Fruit fly (Drosophila melanogaster) whole organism, pupa: ENCODE data around the gene CG17325.
A peak's percentile ranks its signal among the peaks of the same experiment; 100 is the strongest.

Source experiments
- CG10348 ChIP-seq: fragments of 200-800 bp; sonication (Bioruptor generic); IDR thresholded peaks from 2 replicates; pipeline ENCODE4 v1.3.6; 2022; ENCODE audit warnings: missing biosample characterization, missing genetic modification characterization
- CG13204 ChIP-seq: fragments of 200-800 bp; sonication (Bioruptor generic); optimal IDR thresholded peaks from 2 replicates; lab custom pipeline; 2018; ENCODE audit warnings: missing biosample characterization, mild to moderate bottlenecking, missing genetic modification characterization, moderate library complexity
- CG14655 ChIP-seq: fragments of 200-800 bp; sonication (Bioruptor generic); optimal IDR thresholded peaks from 3 replicates; lab custom pipeline; 2017; ENCODE audit warnings: mild to moderate bottlenecking, missing biosample characterization, missing genetic modification reagents, missing genetic modification characterization
- CG8301 ChIP-seq: fragments of 200-800 bp; sonication (Bioruptor generic); optimal IDR thresholded peaks from 2 replicates; lab custom pipeline; 2018; ENCODE audit warnings: missing biosample characterization, mild to moderate bottlenecking, missing genetic modification characterization
- D1 ChIP-seq: fragments of 200-800 bp; sonication (Bioruptor generic); optimal IDR thresholded peaks from 2 replicates; lab custom pipeline; 2018; ENCODE audit warnings: missing biosample characterization, mild to moderate bottlenecking, missing genetic modification characterization, moderate library complexity
- EcR ChIP-seq: fragments of 200-800 bp; sonication (Bioruptor generic); optimal IDR thresholded peaks from 3 replicates; lab custom pipeline; 2019; ENCODE audit warnings: missing biosample characterization, missing genetic modification characterization, mild to moderate bottlenecking, moderate library complexity, missing genetic modification reagents
- Pif1A ChIP-seq: fragments of 200-800 bp; sonication (Bioruptor generic); optimal IDR thresholded peaks from 3 replicates; lab custom pipeline; 2016; ENCODE audit warnings: missing biosample characterization, missing genetic modification characterization
- Pif1B ChIP-seq: fragments of 200-800 bp; sonication (Bioruptor generic); optimal IDR thresholded peaks from 3 replicates; lab custom pipeline; 2016; ENCODE audit warnings: missing biosample characterization, missing genetic modification characterization
- Snoo ChIP-seq: fragments of 200-800 bp; sonication (Bioruptor generic); optimal IDR thresholded peaks from 3 replicates; lab custom pipeline; 2017; ENCODE audit warnings: missing biosample characterization, mild to moderate bottlenecking, missing genetic modification characterization, inconsistent platforms
- fd96Ca ChIP-seq: fragments of 200-800 bp; sonication (Bioruptor generic); IDR thresholded peaks from 3 replicates; pipeline ENCODE4 v1.3.6; 2022; ENCODE audit warnings: missing biosample characterization, missing genetic modification characterization
- gl ChIP-seq: fragments of 200-800 bp; sonication (Bioruptor generic); optimal IDR thresholded peaks from 2 replicates; lab custom pipeline; 2018; ENCODE audit warnings: missing biosample characterization, mild to moderate bottlenecking, missing genetic modification characterization

DNA sequence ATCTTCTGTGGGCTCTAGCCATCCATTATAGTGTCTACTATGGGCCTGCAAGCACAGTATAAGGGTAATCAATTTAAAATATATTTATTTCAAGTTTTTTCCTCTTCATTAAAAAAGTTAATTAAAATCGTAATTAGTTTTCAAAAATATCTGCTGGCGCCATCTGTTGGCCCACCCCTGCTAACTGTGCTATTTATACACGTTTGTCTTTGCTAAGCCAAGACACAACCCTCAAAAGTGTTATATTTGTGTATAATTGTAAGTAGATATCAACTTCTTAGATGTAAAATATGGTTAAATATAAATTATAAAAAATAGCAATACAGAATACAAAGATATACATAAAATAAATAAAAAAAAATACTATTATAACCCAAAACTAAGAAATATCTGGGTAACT lies 35.9 kb upstream of the CG17325 start:
- TF ChIP-seq fd96Ca (GFP tag; lab: Robert Waterston, UW): no peak
- TF ChIP-seq Pif1B (GFP tag; lab: Kevin White, UChicago): no peak
- no peak for TF ChIP-seq EcR
- TF ChIP-seq CG14655: no peak
- no peak for TF ChIP-seq Pif1A (GFP tag; lab: Kevin White, UChicago)
- TF ChIP-seq CG13204 (GFP tag; lab: Kevin White, UChicago): no peak
- TF ChIP-seq Snoo (tag; lab: Kevin White, UChicago): no peak
- TF ChIP-seq D1 (tag; lab: Kevin White, UChicago): peak; percentile 33
- no peak for TF ChIP-seq CG10348 (GFP tag; lab: Robert Waterston, UW)
- no peak for TF ChIP-seq gl
- no peak for TF ChIP-seq CG8301
